Worm (Caenorhabditis elegans) whole organism, L4 larva: ENCODE results near the gene aqp-7.

Experiments used
- F49E8.2 ChIP-seq: sonication (generic microtip); optimal IDR thresholded peaks from 2 replicates; lab custom pipeline; 2016; ENCODE audit warnings: missing compliant biosample characterization, mild to moderate bottlenecking, missing genetic modification characterization, borderline replicate concordance
- Y5F2A.4 ChIP-seq: fragments of 200-800 bp; sonication (Bioruptor generic); optimal IDR thresholded peaks from 2 replicates; lab custom pipeline; 2018; ENCODE audit warnings: mild to moderate bottlenecking, missing genetic modification characterization, missing compliant biosample characterization
- ama-1 ChIP-seq: fragments of 150-350 bp; optimal IDR thresholded peaks from 2 replicates; lab custom pipeline; 2014; ENCODE audit warnings: inconsistent platforms, mixed read lengths
- dve-1 ChIP-seq: sonication (generic microtip); optimal IDR thresholded peaks from 2 replicates; lab custom pipeline; 2017; ENCODE audit warnings: antibody characterized with exemption, mild to moderate bottlenecking, missing genetic modification characterization, missing compliant biosample characterization; ENCODE audit not compliant: insufficient read depth
- lin-39 ChIP-seq: fragments of 150-350 bp; optimal IDR thresholded peaks from 2 replicates; lab custom pipeline; 2014; ENCODE audit warnings: missing biosample characterization, missing genetic modification reagents, missing genetic modification characterization
- nhr-25 ChIP-seq: sonication (generic microtip); optimal IDR thresholded peaks from 2 replicates; lab custom pipeline; 2017; ENCODE audit warnings: missing genetic modification characterization, mild to moderate bottlenecking, missing compliant biosample characterization, antibody characterized with exemption, moderate library complexity, borderline replicate concordance; ENCODE audit not compliant: insufficient read depth
- snpc-4 ChIP-seq: fragments of 150-350 bp; optimal IDR thresholded peaks from 2 replicates; lab custom pipeline; 2014; ENCODE audit warnings: missing biosample characterization, missing genetic modification characterization
- unc-39 ChIP-seq: sonication (generic microtip); optimal IDR thresholded peaks from 2 replicates; lab custom pipeline; 2017; ENCODE audit warnings: missing biosample characterization, missing genetic modification characterization
- zag-1 ChIP-seq: fragments of 150-350 bp; optimal IDR thresholded peaks from 2 replicates; lab custom pipeline; 2014; ENCODE audit warnings: missing biosample characterization, missing genetic modification characterization
- ztf-7 ChIP-seq: fragments of 150-350 bp; optimal IDR thresholded peaks from 2 replicates; lab custom pipeline; 2014; ENCODE audit warnings: missing biosample characterization, missing genetic modification characterization

DNA sequence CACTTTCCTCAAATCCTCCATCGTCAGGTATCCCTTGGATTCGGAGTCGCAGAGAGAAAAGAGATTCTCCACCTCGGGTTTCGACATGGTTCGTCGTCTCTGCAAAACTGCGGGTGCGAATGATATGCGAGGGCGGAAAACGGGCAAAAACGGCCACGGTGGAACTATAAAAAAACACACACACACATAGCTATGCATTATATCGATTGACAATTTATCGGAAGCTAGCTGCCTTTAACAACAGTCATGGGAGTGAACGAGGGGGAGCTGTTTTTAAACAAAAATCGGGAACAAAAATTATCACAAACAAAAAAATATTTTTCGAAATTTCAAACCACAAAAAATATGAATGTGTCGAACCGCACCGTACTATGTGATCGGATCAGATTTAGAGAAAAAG lies 34.4 kb downstream of the aqp-7 start, which contains the start of gene rsef-1:
- no peak for TF ChIP-seq unc-39 (tag; lab: Kevin White, UChicago)
- no peak for TF ChIP-seq dve-1 (tag; lab: Kevin White, UChicago)
- no peak for TF ChIP-seq ztf-7
- TF ChIP-seq nhr-25 (tag; lab: Kevin White, UChicago): no peak
- no peak for TF ChIP-seq Y5F2A.4 (GFP tag; lab: Kevin White, UChicago)
- TF ChIP-seq ama-1 (lab: Kevin White, UChicago): no peak
- no peak for TF ChIP-seq F49E8.2 (tag; lab: Kevin White, UChicago)
- TF ChIP-seq snpc-4 (tag; lab: Kevin White, UChicago): no peak
- TF ChIP-seq zag-1: no peak
- no peak for TF ChIP-seq lin-39 (tag; lab: Kevin White, UChicago)
